Fruit fly (Drosophila melanogaster): ENCODE data around the gene CG9686.

- no peak for TF ChIP-seq Pif1A (GFP tag; optimal IDR thresholded peaks at IDR 0.05)
- no peak for TF ChIP-seq Pif1B (GFP tag; optimal IDR thresholded peaks at IDR 0.05)
- no peak for TF ChIP-seq CG12605 (GFP tag; IDR thresholded peaks at IDR 0.05)
Observed at dm6 chrX:9873917-9874316, 5.8 kb upstream of the CG9686 start, which contains the start of gene CG32695.
